Fruit fly (Drosophila melanogaster): ENCODE results near the gene Pi3K21B.

The Pi3K21B gene

dm6 chr2L:321793-322192 lies 24.1 kb downstream of the Pi3K21B start, which contains the start of gene CG33127:
CG33127 (plus strand) TSS chr2L:322101.
- TF ChIP-seq insv (optimal IDR thresholded peaks at IDR 0.05) (no peak), ttk (optimal IDR thresholded peaks at IDR 0.05) (no peak), h (optimal IDR thresholded peaks at IDR 0.05) (no peak)

- TF ChIP-seq psq (optimal IDR thresholded peaks at IDR 0.05) (no peak), Sin3A (optimal IDR thresholded peaks at IDR 0.05) (no peak), Myc (optimal IDR thresholded peaks at IDR 0.05) (no peak)
These were observed 25.2 kb downstream of the Pi3K21B start for dm6 chr2L:322915-323314.

DNA sequence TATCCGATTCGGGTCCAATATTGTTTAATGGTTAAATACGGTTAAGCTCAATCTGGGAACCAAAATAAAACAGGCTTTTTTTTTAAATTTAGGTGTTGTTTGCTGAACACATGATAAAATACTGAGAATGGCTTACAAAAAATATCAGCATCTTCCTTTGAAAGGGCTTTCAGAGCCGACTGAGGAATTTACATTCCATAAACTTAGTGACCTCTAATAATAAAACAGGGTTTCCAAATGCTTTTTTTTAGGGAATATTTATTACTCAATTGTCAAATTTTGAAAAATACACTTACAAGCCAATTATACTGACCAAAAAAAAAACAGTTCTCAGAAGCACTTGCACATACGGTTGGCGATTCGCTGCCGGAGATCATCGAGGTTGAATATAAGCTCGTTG lies 32.0 kb downstream of the Pi3K21B start, which contains the start of gene CG43755:
Gene CG43755, minus strand, starts transcription at position 101 of the 400 bp plus-strand sequence.
- TF ChIP-seq Myc (optimal IDR thresholded peaks at IDR 0.05) (no peak), Sin3A (optimal IDR thresholded peaks at IDR 0.05) (no peak), psq (optimal IDR thresholded peaks at IDR 0.05) (no peak), ttk (optimal IDR thresholded peaks at IDR 0.05) (no peak), insv (optimal IDR thresholded peaks at IDR 0.05) (no peak), h (optimal IDR thresholded peaks at IDR 0.05) (no peak)

DNA sequence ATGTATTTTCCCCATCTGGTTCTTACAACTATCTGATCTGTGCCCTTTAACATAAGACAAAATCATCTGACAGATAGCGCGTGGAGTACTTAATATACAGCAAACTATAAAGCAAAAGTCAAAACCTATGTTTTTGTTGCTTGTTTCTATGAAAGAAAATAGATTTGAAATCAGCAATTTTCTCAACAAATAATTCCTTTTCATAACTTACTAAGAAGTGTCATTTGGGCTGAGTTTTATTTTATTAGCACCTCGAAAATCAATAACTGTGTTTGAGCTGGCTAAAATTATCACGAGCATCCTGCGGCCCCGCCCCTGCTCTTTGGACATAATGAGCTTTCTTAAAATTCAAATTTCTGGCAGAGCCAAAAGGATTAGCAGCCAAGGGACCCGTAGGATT lies 34.6 kb downstream of the Pi3K21B start, which contains the start of gene CG31921:
Gene CG31921, minus strand, starts transcription at position 101 of the 400 bp plus-strand sequence.
- TF ChIP-seq insv (optimal IDR thresholded peaks at IDR 0.05): no peak
- TF ChIP-seq ttk (optimal IDR thresholded peaks at IDR 0.05): no peak
- no peak for TF ChIP-seq psq (optimal IDR thresholded peaks at IDR 0.05)
- TF ChIP-seq h (optimal IDR thresholded peaks at IDR 0.05): no peak
- TF ChIP-seq Sin3A (optimal IDR thresholded peaks at IDR 0.05): no peak
- no peak for TF ChIP-seq Myc (optimal IDR thresholded peaks at IDR 0.05)

DNA sequence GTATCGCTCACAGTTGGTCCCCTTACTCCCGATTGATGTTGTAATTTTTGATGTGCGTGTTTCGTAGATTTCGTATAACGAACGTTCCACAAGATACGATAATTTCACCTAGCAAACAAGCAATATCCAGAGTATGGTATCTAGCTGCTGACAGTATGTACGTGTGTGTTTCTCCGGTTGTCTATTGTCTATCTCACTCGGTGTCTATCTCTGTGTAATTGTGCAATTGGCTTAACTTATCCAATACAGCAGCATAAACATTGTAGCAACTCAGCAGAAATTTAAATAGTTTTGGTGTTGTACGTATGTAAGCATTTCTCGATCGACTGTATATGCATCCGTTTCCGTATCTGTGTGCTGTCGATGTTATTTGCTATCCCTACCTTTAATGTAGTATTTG lies 49.1 kb downstream of the Pi3K21B start:
- TF ChIP-seq ttk (optimal IDR thresholded peaks at IDR 0.05): no peak
- TF ChIP-seq psq (optimal IDR thresholded peaks at IDR 0.05): no peak
- TF ChIP-seq h (optimal IDR thresholded peaks at IDR 0.05): no peak
- no peak for TF ChIP-seq Myc (optimal IDR thresholded peaks at IDR 0.05)
- TF ChIP-seq insv (optimal IDR thresholded peaks at IDR 0.05): no peak
- TF ChIP-seq Sin3A (optimal IDR thresholded peaks at IDR 0.05): no peak

DNA sequence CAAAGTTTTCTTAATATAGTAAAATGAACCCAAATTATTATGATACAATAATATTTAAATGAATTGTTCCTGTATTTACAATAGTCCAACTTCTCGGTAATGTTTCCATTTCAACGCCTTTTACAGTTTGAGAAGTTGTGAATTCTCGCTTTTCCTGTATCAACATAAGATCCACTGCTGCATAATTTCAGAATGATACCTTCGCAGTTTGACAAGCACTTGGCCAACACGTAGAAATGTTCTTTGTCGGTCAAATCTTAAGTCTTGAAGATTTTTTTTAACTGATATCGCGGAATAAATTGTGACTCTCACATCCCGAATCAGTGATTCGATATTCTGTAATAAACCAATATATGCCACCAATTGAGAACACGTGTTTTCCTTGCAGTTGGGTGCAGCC lies 49.9 kb downstream of the Pi3K21B start:
- TF ChIP-seq Sin3A (optimal IDR thresholded peaks at IDR 0.05): no peak
- TF ChIP-seq Myc (optimal IDR thresholded peaks at IDR 0.05): no peak
- no peak for TF ChIP-seq h (optimal IDR thresholded peaks at IDR 0.05)

Measured in Kc167 (cell line).